Worm (Caenorhabditis elegans) whole organism, L3 larva: ENCODE results near the gene rpb-8.

ENCODE experiments used
- R02D3.7 ChIP-seq: fragments of 150-350 bp; optimal IDR thresholded peaks from 2 replicates; lab custom pipeline; 2014; ENCODE audit warnings: missing biosample characterization, missing genetic modification characterization
- ZK546.5 ChIP-seq: sonication (generic microtip); optimal IDR thresholded peaks from 2 replicates; lab custom pipeline; 2017; ENCODE audit warnings: missing biosample characterization, missing genetic modification characterization
- ama-1 ChIP-seq: fragments of 150-350 bp; optimal IDR thresholded peaks from 2 replicates; lab custom pipeline; 2018
- ceh-16 ChIP-seq: sonication (generic microtip); optimal IDR thresholded peaks from 2 replicates; lab custom pipeline; 2017; ENCODE audit warnings: missing biosample characterization, missing genetic modification characterization
- ceh-28 ChIP-seq: fragments of 150-350 bp; optimal IDR thresholded peaks from 2 replicates; lab custom pipeline; 2014; ENCODE audit warnings: missing biosample characterization, missing genetic modification reagents, missing genetic modification characterization
- ceh-82 ChIP-seq: fragments of 150-350 bp; optimal IDR thresholded peaks from 2 replicates; lab custom pipeline; 2014; ENCODE audit warnings: missing biosample characterization, missing genetic modification characterization
- ceh-9 ChIP-seq: sonication (generic microtip); optimal IDR thresholded peaks from 2 replicates; lab custom pipeline; 2018; ENCODE audit warnings: missing biosample characterization, missing genetic modification characterization
- daf-12 ChIP-seq: fragments of 150-350 bp; optimal IDR thresholded peaks from 2 replicates; lab custom pipeline; 2014; ENCODE audit warnings: missing biosample characterization, missing genetic modification reagents, missing genetic modification characterization
- egl-27 ChIP-seq: sonication (generic microtip); optimal IDR thresholded peaks from 4 replicates; lab custom pipeline; 2017; ENCODE audit warnings: missing biosample characterization, missing genetic modification reagents, missing genetic modification characterization
- egl-5 ChIP-seq: fragments of 150-350 bp; optimal IDR thresholded peaks from 2 replicates; lab custom pipeline; 2017; ENCODE audit warnings: missing biosample characterization, missing genetic modification reagents, missing genetic modification characterization, inconsistent platforms
- elt-1 ChIP-seq: fragments of 150-350 bp; optimal IDR thresholded peaks from 2 replicates; lab custom pipeline; 2014; ENCODE audit warnings: missing biosample characterization, missing genetic modification characterization
- elt-2 ChIP-seq: sonication (generic microtip); optimal IDR thresholded peaks from 2 replicates; lab custom pipeline; 2016; ENCODE audit warnings: missing genetic modification reagents, mild to moderate bottlenecking, missing genetic modification characterization, missing compliant biosample characterization
- elt-3 ChIP-seq, 3 experiments: fragments of 150-350 bp in 1 of 3; sonication (generic microtip) in 2 of 3; optimal IDR thresholded peaks; 2 replicates in 2 of 3; 4 replicates in 1 of 3; lab custom pipeline; 2014 to 2017; ENCODE audit warnings: missing biosample characterization in 3 of 3, missing genetic modification characterization in 3 of 3
- eor-1 ChIP-seq, 2 experiments: fragments of 150-350 bp; optimal IDR thresholded peaks; 2 replicates each; lab custom pipeline; 2014 to 2018; ENCODE audit warnings: missing biosample characterization in 2 of 2, missing genetic modification characterization in 2 of 2
- fkh-10 ChIP-seq: sonication (generic microtip); optimal IDR thresholded peaks from 2 replicates; lab custom pipeline; 2017; ENCODE audit warnings: missing biosample characterization, missing genetic modification reagents, missing genetic modification characterization
- fkh-2 ChIP-seq: fragments of 150-350 bp; optimal IDR thresholded peaks from 2 replicates; lab custom pipeline; 2014; ENCODE audit warnings: missing biosample characterization, missing genetic modification reagents, missing genetic modification characterization
- fos-1 ChIP-seq: fragments of 150-350 bp; optimal IDR thresholded peaks from 2 replicates; lab custom pipeline; 2014; ENCODE audit warnings: missing biosample characterization, missing genetic modification characterization
- hmg-11 ChIP-seq: sonication (generic microtip); optimal IDR thresholded peaks from 2 replicates; lab custom pipeline; 2016; ENCODE audit warnings: missing genetic modification characterization, missing compliant biosample characterization
- jun-1 ChIP-seq: fragments of 150-350 bp; optimal IDR thresholded peaks from 2 replicates; lab custom pipeline; 2014; ENCODE audit warnings: missing biosample characterization, missing genetic modification reagents, missing genetic modification characterization
- lin-15B ChIP-seq: fragments of 150-350 bp; optimal IDR thresholded peaks from 2 replicates; lab custom pipeline; 2014; ENCODE audit warnings: missing biosample characterization, missing genetic modification characterization
- lin-39 ChIP-seq: fragments of 150-350 bp; optimal IDR thresholded peaks from 2 replicates; lab custom pipeline; 2018; ENCODE audit warnings: missing biosample characterization, missing genetic modification reagents, missing genetic modification characterization
- lsy-12 ChIP-seq: sonication (generic microtip); optimal IDR thresholded peaks from 2 replicates; lab custom pipeline; 2016; ENCODE audit warnings: mild to moderate bottlenecking, missing genetic modification characterization, missing compliant biosample characterization
- mdl-1 ChIP-seq: fragments of 150-350 bp; optimal IDR thresholded peaks from 2 replicates; lab custom pipeline; 2014; ENCODE audit warnings: missing biosample characterization, missing genetic modification characterization
- mml-1 ChIP-seq: fragments of 150-350 bp; sonication (generic microtip); optimal IDR thresholded peaks from 3 replicates; lab custom pipeline; 2014; ENCODE audit warnings: missing biosample characterization, missing genetic modification characterization
- nfya-1 ChIP-seq: sonication (generic microtip); optimal IDR thresholded peaks from 2 replicates; lab custom pipeline; 2017; ENCODE audit warnings: missing genetic modification characterization, mild to moderate bottlenecking, missing compliant biosample characterization, antibody characterized with exemption, moderate library complexity; ENCODE audit not compliant: insufficient read depth
- nhr-11 ChIP-seq: fragments of 150-350 bp; optimal IDR thresholded peaks from 2 replicates; lab custom pipeline; 2014; ENCODE audit warnings: missing biosample characterization, missing genetic modification characterization
- nhr-12 ChIP-seq: fragments of 150-350 bp; optimal IDR thresholded peaks from 2 replicates; lab custom pipeline; 2014; ENCODE audit warnings: missing biosample characterization, missing genetic modification characterization
- nhr-23 ChIP-seq: fragments of 150-350 bp; optimal IDR thresholded peaks from 2 replicates; lab custom pipeline; 2014; ENCODE audit warnings: missing biosample characterization, missing genetic modification reagents, missing genetic modification characterization
- nhr-237 ChIP-seq: fragments of 150-350 bp; optimal IDR thresholded peaks from 2 replicates; lab custom pipeline; 2014; ENCODE audit warnings: missing biosample characterization, missing genetic modification characterization
- nhr-25 ChIP-seq: sonication (generic microtip); optimal IDR thresholded peaks from 2 replicates; lab custom pipeline; 2017; ENCODE audit warnings: missing biosample characterization, missing genetic modification characterization
- nhr-28 ChIP-seq: fragments of 150-350 bp; optimal IDR thresholded peaks from 2 replicates; lab custom pipeline; 2014; ENCODE audit warnings: missing biosample characterization, missing genetic modification characterization
- nhr-43 ChIP-seq: sonication (generic microtip); optimal IDR thresholded peaks from 2 replicates; lab custom pipeline; 2016; ENCODE audit warnings: mild to moderate bottlenecking, missing genetic modification characterization, missing compliant biosample characterization; ENCODE audit not compliant: poor library complexity, severe bottlenecking
- nhr-67 ChIP-seq: fragments of 150-350 bp; optimal IDR thresholded peaks from 2 replicates; lab custom pipeline; 2014; ENCODE audit warnings: missing biosample characterization, missing genetic modification characterization
- nhr-76 ChIP-seq: fragments of 150-350 bp; sonication (generic microtip); optimal IDR thresholded peaks from 5 replicates; lab custom pipeline; 2014; ENCODE audit warnings: missing biosample characterization, missing genetic modification characterization
- nhr-77 ChIP-seq: fragments of 150-350 bp; optimal IDR thresholded peaks from 2 replicates; lab custom pipeline; 2014; ENCODE audit warnings: missing biosample characterization, missing genetic modification characterization
- pha-4 ChIP-seq: fragments of 150-350 bp; optimal IDR thresholded peaks from 2 replicates; lab custom pipeline; 2014; ENCODE audit warnings: missing biosample characterization, missing genetic modification reagents, missing genetic modification characterization
- pqm-1 ChIP-seq: fragments of 150-350 bp; optimal IDR thresholded peaks from 2 replicates; lab custom pipeline; 2017; ENCODE audit warnings: missing biosample characterization, missing genetic modification characterization, inconsistent platforms
- sea-2 ChIP-seq: fragments of 150-350 bp; sonication (generic microtip); optimal IDR thresholded peaks from 4 replicates; lab custom pipeline; 2014; ENCODE audit warnings: missing biosample characterization, missing genetic modification reagents, missing genetic modification characterization
- skn-1 ChIP-seq: fragments of 150-350 bp; optimal IDR thresholded peaks from 2 replicates; lab custom pipeline; 2014; ENCODE audit warnings: missing biosample characterization, missing genetic modification characterization
- snpc-4 ChIP-seq: fragments of 150-350 bp; optimal IDR thresholded peaks from 2 replicates; lab custom pipeline; 2014; ENCODE audit warnings: missing biosample characterization, missing genetic modification characterization
- tbx-2 ChIP-seq: sonication (generic microtip); optimal IDR thresholded peaks from 2 replicates; lab custom pipeline; 2016; ENCODE audit warnings: mild to moderate bottlenecking, missing genetic modification characterization, missing compliant biosample characterization
- unc-39 ChIP-seq: sonication (generic microtip); optimal IDR thresholded peaks from 4 replicates; lab custom pipeline; 2017; ENCODE audit warnings: missing biosample characterization, missing genetic modification characterization
- unc-62 ChIP-seq: fragments of 150-350 bp; sonication (generic microtip); optimal IDR thresholded peaks from 4 replicates; lab custom pipeline; 2014; ENCODE audit warnings: missing biosample characterization, missing genetic modification reagents, missing genetic modification characterization
- zag-1 ChIP-seq: fragments of 150-350 bp; optimal IDR thresholded peaks from 2 replicates; lab custom pipeline; 2014; ENCODE audit warnings: missing biosample characterization, missing genetic modification characterization
- ztf-11 ChIP-seq: fragments of 150-350 bp; optimal IDR thresholded peaks from 2 replicates; lab custom pipeline; 2014; ENCODE audit warnings: missing biosample characterization, missing genetic modification characterization
- ztf-4 ChIP-seq: fragments of 150-350 bp; optimal IDR thresholded peaks from 2 replicates; lab custom pipeline; 2014; ENCODE audit warnings: missing biosample characterization, missing genetic modification characterization

The rpb-8 gene

DNA sequence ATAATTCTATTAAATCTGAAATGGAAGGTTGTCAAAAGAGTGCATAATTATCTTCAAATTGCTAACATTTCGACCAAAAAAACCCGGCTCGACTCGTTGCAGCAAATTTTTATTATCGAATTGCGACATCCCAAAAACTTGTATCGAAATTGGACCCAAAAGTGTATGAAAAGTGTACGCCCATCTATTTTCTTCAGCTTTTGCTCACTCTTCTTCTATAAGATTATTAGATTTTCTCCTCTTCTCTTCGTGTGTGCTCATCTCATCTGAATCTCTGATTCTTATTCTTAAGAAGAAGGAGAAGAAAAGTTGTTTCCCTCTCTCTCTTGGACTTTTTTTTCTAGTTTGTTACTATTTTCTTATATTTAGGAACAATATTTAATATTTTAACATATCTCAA is 49.4 kb upstream of the rpb-8 start:
- TF ChIP-seq fkh-10 (GFP tag; lab: Kevin White, UChicago) (peak; percentile 94), hmg-11 (tag; lab: Kevin White, UChicago) (no peak), sea-2 (GFP tag; lab: Kevin White, UChicago) (no peak), nhr-76 (tag; lab: Kevin White, UChicago) (no peak), elt-2 (tag; lab: Kevin White, UChicago) (no peak)

DNA sequence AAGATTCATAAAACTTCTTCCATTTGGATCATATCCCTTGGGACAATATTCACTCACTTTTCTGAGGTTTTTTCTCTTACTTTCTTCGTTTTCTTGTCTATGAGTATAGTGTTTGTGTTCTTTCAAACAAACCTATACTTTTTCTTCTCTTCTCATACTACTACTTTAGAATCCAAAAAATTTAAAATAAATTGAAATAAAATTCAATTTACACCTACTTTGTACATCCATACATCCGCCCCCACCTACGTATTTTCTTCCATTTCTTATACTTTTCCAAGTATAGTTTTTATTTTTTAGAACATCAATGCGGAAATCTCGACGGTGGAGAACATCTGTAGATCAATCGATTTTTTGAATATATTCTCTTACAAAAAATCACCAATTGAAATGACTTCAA is 47.5 kb upstream of the rpb-8 start, which contains the start of gene nca-2:
Gene nca-2, plus strand, starts transcription at position 301 of the 400 bp plus-strand sequence.
- no peak for TF ChIP-seq snpc-4 (tag; lab: Kevin White, UChicago)
- no peak for TF ChIP-seq nfya-1
- TF ChIP-seq nhr-25 (tag; lab: Kevin White, UChicago), result no peak
- no peak for TF ChIP-seq elt-3 (tag; optimal IDR thresholded peaks at IDR 0.05; lab: Kevin White, UChicago)
- TF ChIP-seq nhr-12, result no peak
- TF ChIP-seq ZK546.5 (tag; lab: Kevin White, UChicago), result no peak
- TF ChIP-seq sea-2 (GFP tag; lab: Kevin White, UChicago), result no peak
- TF ChIP-seq nhr-76 (tag; lab: Kevin White, UChicago), result no peak
- TF ChIP-seq nhr-11 (tag; lab: Kevin White, UChicago), result no peak
- TF ChIP-seq hmg-11 (tag; lab: Kevin White, UChicago), result no peak
- no peak for TF ChIP-seq ama-1
- no peak for TF ChIP-seq fos-1 (tag; lab: Kevin White, UChicago)
- no peak for TF ChIP-seq ceh-9 (tag; lab: Kevin White, UChicago)
- no peak for TF ChIP-seq nhr-43 (tag; lab: Kevin White, UChicago)
- no peak for TF ChIP-seq egl-27 (tag; lab: Kevin White, UChicago)
- no peak for TF ChIP-seq nhr-67 (tag; lab: Kevin White, UChicago)
- TF ChIP-seq, all 47 proteins: peak for 0

DNA sequence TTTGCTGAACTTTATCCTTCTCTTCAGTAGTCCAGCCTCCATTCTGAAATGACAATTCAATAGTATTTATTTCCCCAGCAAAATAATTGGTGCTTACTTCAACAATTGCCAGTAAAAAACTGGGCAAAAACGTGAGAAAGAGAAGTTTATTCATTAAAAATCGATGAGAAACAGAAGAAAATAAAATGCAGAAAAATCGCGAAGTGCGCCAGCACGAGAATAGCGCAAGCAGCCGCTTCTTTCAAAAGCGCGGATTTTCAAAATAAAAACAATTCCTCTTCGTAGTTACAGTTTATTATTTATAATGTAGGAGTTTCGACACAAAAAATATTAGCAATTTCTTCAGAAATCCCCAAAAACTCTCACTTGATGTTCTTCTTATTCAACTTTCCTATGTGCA is 45.1 kb upstream of the rpb-8 start, which contains the start of gene C27F2.9:
Gene C27F2.9, minus strand, starts transcription at position 159 of the 400 bp plus-strand sequence.
- TF ChIP-seq lsy-12 (tag; lab: Kevin White, UChicago) (peak; percentile 72), nhr-23 (peak; percentile 91), zag-1 (tag; lab: Kevin White, UChicago) (no peak), ceh-82 (peak; percentile 27), sea-2 (GFP tag; lab: Kevin White, UChicago) (no peak), unc-39 (tag; lab: Kevin White, UChicago) (no peak), ztf-11 (no peak), nhr-12 (no peak), R02D3.7 (tag; lab: Kevin White, UChicago) (peak; percentile 79), elt-2 (tag; lab: Kevin White, UChicago) (peak; percentile 55), hmg-11 (tag; lab: Kevin White, UChicago) (peak; percentile 63), nhr-67 (tag; lab: Kevin White, UChicago) (no peak), daf-12 (tag; lab: Kevin White, UChicago) (no peak), nhr-76 (tag; lab: Kevin White, UChicago) (no peak), egl-27 (tag; lab: Kevin White, UChicago) (no peak), mml-1 (tag; lab: Kevin White, UChicago) (no peak), pha-4 (tag; lab: Kevin White, UChicago) (peak; percentile 92), fkh-10 (GFP tag; lab: Kevin White, UChicago) (peak; percentile 3), nfya-1 (peak; percentile 92), tbx-2 (tag; lab: Kevin White, UChicago) (peak; percentile 70), nhr-11 (tag; lab: Kevin White, UChicago) (peak; percentile 51), ceh-28 (tag; lab: Kevin White, UChicago) (peak; percentile 75), egl-5 (peak; percentile 12), ama-1 (peak; percentile 43), nhr-43 (tag; lab: Kevin White, UChicago) (peak; percentile 83), ceh-16 (tag; lab: Kevin White, UChicago) (no peak), lin-39 (tag; lab: Kevin White, UChicago) (peak; percentile 67), elt-3 (tag; optimal IDR thresholded peaks at IDR 0.05; lab: Kevin White, UChicago) (peak in 1 of 3 experiments; percentile 13), elt-1 (tag; lab: Kevin White, UChicago) (no peak), snpc-4 (tag; lab: Kevin White, UChicago) (peak; percentile 91), nhr-237 (tag; lab: Kevin White, UChicago) (no peak), unc-62 (GFP tag; lab: Kevin White, UChicago) (no peak), mdl-1 (tag; lab: Kevin White, UChicago) (no peak), fos-1 (tag; lab: Kevin White, UChicago) (no peak), eor-1 (tag; optimal IDR thresholded peaks at IDR 0.05; lab: Kevin White, UChicago) (no peak), skn-1 (tag; lab: Kevin White, UChicago) (peak; percentile 64), pqm-1 (peak; percentile 34), ztf-4 (tag; lab: Kevin White, UChicago) (no peak), nhr-25 (tag; lab: Kevin White, UChicago) (peak; percentile 79), ceh-9 (tag; lab: Kevin White, UChicago) (no peak), lin-15B (tag; lab: Kevin White, UChicago) (peak; percentile 84), nhr-77 (peak; percentile 50), jun-1 (peak; percentile 60), fkh-2 (tag; lab: Kevin White, UChicago) (peak; percentile 22), nhr-28 (no peak)
